Worm (Caenorhabditis elegans): ENCODE results near the gene F48F5.6.
"Not testable (repeated sequence)": the region's sequence is repeated elsewhere in the genome, so short reads cannot be mapped to it uniquely, and the experiment has no call there.

Gene F48F5.6

ce11 chrV:20445898-20446297 is 7.1 kb downstream of the F48F5.6 start:
- TF ChIP-seq unc-86 (tag; optimal IDR thresholded peaks at IDR 0.05) (no peak), unc-98 (GFP tag; IDR thresholded peaks at IDR 0.05) (no peak), ama-1 (optimal IDR thresholded peaks at IDR 0.05) (no peak), lin-35 (GFP tag; optimal IDR thresholded peaks at IDR 0.05) (no peak), snpc-4 (tag; optimal IDR thresholded peaks at IDR 0.05) (no peak), C34B4.2 (tag; optimal IDR thresholded peaks at IDR 0.05) (no peak), pqm-1 (tag; optimal IDR thresholded peaks at IDR 0.05) (no peak), nhr-84 (tag; optimal IDR thresholded peaks at IDR 0.05) (no peak), unc-62 (GFP tag; optimal IDR thresholded peaks at IDR 0.05) (no peak), nhr-47 (tag; optimal IDR thresholded peaks at IDR 0.05) (no peak), efl-3 (GFP tag; optimal IDR thresholded peaks at IDR 0.05) (no peak), alr-1 (tag; optimal IDR thresholded peaks at IDR 0.05; ENCODE audit: borderline replicate concordance) (no peak), Y116A8C.19 (tag; optimal IDR thresholded peaks at IDR 0.05; ENCODE audit: borderline replicate concordance) (no peak), fkh-8 (tag; optimal IDR thresholded peaks at IDR 0.05) (no peak), dpl-1 (GFP tag; optimal IDR thresholded peaks at IDR 0.05) (no peak), nhr-85 (tag) (no peak), unc-130 (tag; optimal IDR thresholded peaks at IDR 0.05) (no peak), sptf-1 (tag; optimal IDR thresholded peaks at IDR 0.05) (no peak), ceh-88 (GFP tag; IDR thresholded peaks at IDR 0.05) (no peak)

ce11 chrV:20431390-20431789 is 21.6 kb downstream of the F48F5.6 start:
- peak in 1 of 2 experiments; percentile 38 for TF ChIP-seq lin-35 (GFP tag; optimal IDR thresholded peaks at IDR 0.05)
- TF ChIP-seq F16B12.6 (tag; optimal IDR thresholded peaks at IDR 0.05), result peak; percentile 72
- TF ChIP-seq dpl-1 (GFP tag; optimal IDR thresholded peaks at IDR 0.05), result peak in 2 of 3 experiments; percentile 5 to 23
- peak; percentile 22 to 44 for TF ChIP-seq efl-1 (optimal IDR thresholded peaks at IDR 0.05)
- not testable (repeated sequence) for TF ChIP-seq efl-1 (GFP tag; optimal IDR thresholded peaks at IDR 0.05 in 1 of 2)

ce11 chrV:20425183-20425400 is 27.9 kb downstream of the F48F5.6 start, which contains the start of the genes fce-2 and F48F5.8:
Gene fce-2, plus strand, starts transcription at chrV:20425301.
Gene F48F5.8, plus strand, starts transcription at chrV:20425342.
- TF ChIP-seq nhr-237 (tag; optimal IDR thresholded peaks at IDR 0.05) (no peak), nhr-20 (tag; optimal IDR thresholded peaks at IDR 0.05) (no peak), tlp-1 (tag; optimal IDR thresholded peaks at IDR 0.05) (no peak), nhr-90 (tag; optimal IDR thresholded peaks at IDR 0.05; ENCODE audit: poor library complexity) (no peak), lin-39 (tag; optimal IDR thresholded peaks at IDR 0.05) (no peak), lin-35 (GFP tag; optimal IDR thresholded peaks at IDR 0.05) (no peak), mef-2 (tag; optimal IDR thresholded peaks at IDR 0.05) (no peak), fkh-4 (tag; optimal IDR thresholded peaks at IDR 0.05; ENCODE audit: borderline replicate concordance) (no peak), zag-1 (tag; optimal IDR thresholded peaks at IDR 0.05) (no peak)

ce11 chrV:20424229-20425182 is 28.5 kb downstream of the F48F5.6 start:
- TF ChIP-seq F16B12.6 (tag; optimal IDR thresholded peaks at IDR 0.05) (peak; percentile 20), ceh-88 (GFP tag; IDR thresholded peaks at IDR 0.05) (no peak), mep-1 (tag; optimal IDR thresholded peaks at IDR 0.05) (peak; percentile 62), nhr-28 (tag; optimal IDR thresholded peaks at IDR 0.05) (no peak), nhr-47 (tag; optimal IDR thresholded peaks at IDR 0.05) (peak; percentile 71), nhr-20 (tag; optimal IDR thresholded peaks at IDR 0.05) (peak; percentile 90), hpl-2 (GFP tag; optimal IDR thresholded peaks at IDR 0.05) (no peak), egl-13 (tag; optimal IDR thresholded peaks at IDR 0.05) (peak; percentile 58), ama-1 (optimal IDR thresholded peaks at IDR 0.05) (no peak), jun-1 (tag; optimal IDR thresholded peaks at IDR 0.05) (peak; percentile 40), snpc-4 (tag; optimal IDR thresholded peaks at IDR 0.05) (no peak), vab-15 (tag; optimal IDR thresholded peaks at IDR 0.05) (peak; percentile 5), nhr-11 (tag; optimal IDR thresholded peaks at IDR 0.05) (no peak), fkh-10 (GFP tag; optimal IDR thresholded peaks at IDR 0.05) (no peak), aly-2 (tag; optimal IDR thresholded peaks at IDR 0.05) (no peak), unc-86 (tag; optimal IDR thresholded peaks at IDR 0.05) (peak; percentile 52), nhr-84 (tag; optimal IDR thresholded peaks at IDR 0.05) (no peak), nhr-19 (GFP tag; conservative IDR thresholded peaks at IDR 0.05) (peak; percentile 57), xbp-1 (tag; optimal IDR thresholded peaks at IDR 0.05) (peak; percentile 64), ztf-11 (tag; optimal IDR thresholded peaks at IDR 0.05) (peak in 1 of 2 experiments; percentile 70), C16A3.4 (tag; optimal IDR thresholded peaks at IDR 0.05) (peak; percentile 31), lin-39 (tag; optimal IDR thresholded peaks at IDR 0.05) (no peak), lin-13 (GFP tag; optimal IDR thresholded peaks at IDR 0.05) (peak; percentile 51), lin-14 (GFP tag; optimal IDR thresholded peaks at IDR 0.05) (peak; percentile 87), nhr-237 (tag; optimal IDR thresholded peaks at IDR 0.05) (no peak), lir-3 (tag; optimal IDR thresholded peaks at IDR 0.05; ENCODE audit: poor library complexity) (peak; percentile 88)

Measured in whole organism, L1 larva.